Worm (Caenorhabditis elegans): ENCODE measurements around the gene Y53G8AL.1.

ce11 chrIII:3191729-3192128 lies 41.2 kb upstream of the Y53G8AL.1 start:
- TF ChIP-seq fkh-10 (GFP tag; optimal IDR thresholded peaks at IDR 0.05) (no peak), Y48G9A.11 (GFP tag; IDR thresholded peaks at IDR 0.05) (no peak), ama-1 (optimal IDR thresholded peaks at IDR 0.05) (no peak), lin-39 (tag; optimal IDR thresholded peaks at IDR 0.05) (no peak), ctbp-1 (GFP tag; IDR thresholded peaks at IDR 0.05) (no peak), nhr-237 (tag; optimal IDR thresholded peaks at IDR 0.05) (no peak), aly-2 (tag; optimal IDR thresholded peaks at IDR 0.05) (no peak), egl-43 (GFP tag; IDR thresholded peaks at IDR 0.05) (no peak), hif-1 (tag; optimal IDR thresholded peaks at IDR 0.05) (no peak), nhr-28 (tag; optimal IDR thresholded peaks at IDR 0.05) (no peak), nhr-76 (tag; optimal IDR thresholded peaks at IDR 0.05) (no peak), unc-39 (tag; optimal IDR thresholded peaks at IDR 0.05) (no peak), nhr-102 (tag; optimal IDR thresholded peaks at IDR 0.05) (no peak), tag-97 (GFP tag; IDR thresholded peaks at IDR 0.05) (no peak)

Data from whole organism, L4 larva.